Worm (Caenorhabditis elegans) whole organism, late embryonic: Measurements from ENCODE around the gene rpn-7.
A peak's percentile ranks its signal among the peaks of the same experiment; 100 is the strongest.

Experiments
- C38D4.7 ChIP-seq: fragments of 200-800 bp; sonication (Bioruptor generic); optimal IDR thresholded peaks from 2 replicates; lab custom pipeline; 2018; ENCODE audit warnings: mild to moderate bottlenecking, missing genetic modification characterization, moderate library complexity, missing compliant biosample characterization
- F13H6.1 ChIP-seq: sonication (generic microtip); optimal IDR thresholded peaks from 2 replicates; lab custom pipeline; 2016; ENCODE audit warnings: missing genetic modification characterization, missing compliant biosample characterization
- ceh-14 ChIP-seq: sonication (generic microtip); optimal IDR thresholded peaks from 2 replicates; lab custom pipeline; 2016; ENCODE audit warnings: missing genotype, missing genetic modification characterization, missing compliant biosample characterization
- ceh-19 ChIP-seq: fragments of 200-800 bp; sonication (Bioruptor generic); optimal IDR thresholded peaks from 2 replicates; lab custom pipeline; 2018; ENCODE audit warnings: mild to moderate bottlenecking, missing genetic modification characterization, missing compliant biosample characterization
- ceh-2 ChIP-seq: sonication (generic microtip); optimal IDR thresholded peaks from 2 replicates; lab custom pipeline; 2016; ENCODE audit warnings: missing genotype, missing genetic modification characterization, missing compliant biosample characterization
- ceh-22 ChIP-seq: sonication (generic microtip); optimal IDR thresholded peaks from 2 replicates; lab custom pipeline; 2017; ENCODE audit warnings: missing biosample characterization, missing genetic modification characterization
- ceh-31 ChIP-seq: sonication (generic microtip); optimal IDR thresholded peaks from 2 replicates; lab custom pipeline; 2016; ENCODE audit warnings: missing genetic modification characterization, missing compliant biosample characterization
- ceh-34 ChIP-seq: sonication (generic microtip); optimal IDR thresholded peaks from 2 replicates; lab custom pipeline; 2016; ENCODE audit warnings: mild to moderate bottlenecking, missing genetic modification characterization, missing compliant biosample characterization
- ceh-48 ChIP-seq: sonication (generic microtip); optimal IDR thresholded peaks from 2 replicates; lab custom pipeline; 2016; ENCODE audit warnings: missing genetic modification characterization, inconsistent platforms, missing compliant biosample characterization
- ceh-6 ChIP-seq: fragments of 200-800 bp; sonication (Bioruptor generic); optimal IDR thresholded peaks from 2 replicates; lab custom pipeline; 2018; ENCODE audit warnings: mild to moderate bottlenecking, missing genetic modification characterization, missing compliant biosample characterization
- che-1 ChIP-seq: sonication (generic microtip); optimal IDR thresholded peaks from 2 replicates; lab custom pipeline; 2016; ENCODE audit warnings: mild to moderate bottlenecking, missing genetic modification characterization, missing compliant biosample characterization
- dve-1 ChIP-seq: sonication (generic microtip); optimal IDR thresholded peaks from 2 replicates; lab custom pipeline; 2017; ENCODE audit warnings: antibody characterized with exemption, mild to moderate bottlenecking, missing genetic modification characterization, missing compliant biosample characterization
- elt-2 ChIP-seq: sonication (generic microtip); optimal IDR thresholded peaks from 2 replicates; lab custom pipeline; 2016; ENCODE audit warnings: missing genetic modification reagents, missing genetic modification characterization, missing compliant biosample characterization
- eyg-1 ChIP-seq: sonication (generic microtip); optimal IDR thresholded peaks from 2 replicates; lab custom pipeline; 2016; ENCODE audit warnings: missing genotype, missing genetic modification characterization, missing compliant biosample characterization
- gmeb-2 ChIP-seq: sonication (generic microtip); optimal IDR thresholded peaks from 2 replicates; lab custom pipeline; 2016; ENCODE audit warnings: missing genetic modification characterization, inconsistent platforms, missing compliant biosample characterization
- hlh-13 ChIP-seq: fragments of 200-800 bp; sonication (Bioruptor generic); optimal IDR thresholded peaks from 2 replicates; lab custom pipeline; 2018; ENCODE audit warnings: mild to moderate bottlenecking, missing genetic modification characterization, missing compliant biosample characterization
- hlh-30 ChIP-seq: sonication (generic microtip); optimal IDR thresholded peaks from 2 replicates; lab custom pipeline; 2017; ENCODE audit warnings: antibody characterized with exemption, missing genetic modification characterization, missing compliant biosample characterization; ENCODE audit not compliant: insufficient read depth
- lin-11 ChIP-seq: fragments of 200-800 bp; sonication (Bioruptor generic); optimal IDR thresholded peaks from 2 replicates; lab custom pipeline; 2018; ENCODE audit warnings: mild to moderate bottlenecking, missing genetic modification characterization, missing compliant biosample characterization
- mec-3 ChIP-seq: sonication (generic microtip); optimal IDR thresholded peaks from 2 replicates; lab custom pipeline; 2016; ENCODE audit warnings: borderline replicate concordance, missing genetic modification characterization, missing compliant biosample characterization
- nhr-11 ChIP-seq: fragments of 150-350 bp; optimal IDR thresholded peaks from 2 replicates; lab custom pipeline; 2014; ENCODE audit warnings: missing biosample characterization, missing genetic modification characterization
- nhr-232 ChIP-seq: sonication (generic microtip); optimal IDR thresholded peaks from 2 replicates; lab custom pipeline; 2016; ENCODE audit warnings: missing genetic modification characterization, missing compliant biosample characterization
- pag-3 ChIP-seq: sonication (generic microtip); optimal IDR thresholded peaks from 2 replicates; lab custom pipeline; 2016; ENCODE audit warnings: missing compliant biosample characterization, missing genetic modification characterization, borderline replicate concordance
- pax-1 ChIP-seq: fragments of 150-350 bp; optimal IDR thresholded peaks from 2 replicates; lab custom pipeline; 2014; ENCODE audit warnings: missing biosample characterization, missing genetic modification characterization
- pha-2 ChIP-seq: sonication (generic microtip); optimal IDR thresholded peaks from 2 replicates; lab custom pipeline; 2017; ENCODE audit warnings: mild to moderate bottlenecking, missing genetic modification characterization, missing compliant biosample characterization
- pha-4 ChIP-seq: fragments of 150-350 bp; optimal IDR thresholded peaks from 2 replicates; lab custom pipeline; 2018; ENCODE audit warnings: missing biosample characterization, missing genetic modification reagents, missing genetic modification characterization
- pqm-1 ChIP-seq: sonication (generic microtip); optimal IDR thresholded peaks from 2 replicates; lab custom pipeline; 2016; ENCODE audit warnings: missing genetic modification characterization, missing compliant biosample characterization
- pros-1 ChIP-seq: fragments of 150-350 bp; optimal IDR thresholded peaks from 2 replicates; lab custom pipeline; 2014; ENCODE audit warnings: missing biosample characterization, missing genetic modification reagents, missing genetic modification characterization
- sdc-2 ChIP-seq: sonication (generic microtip); optimal IDR thresholded peaks from 2 replicates; lab custom pipeline; 2016; ENCODE audit warnings: missing genotype, missing genetic modification characterization, missing compliant biosample characterization
- sox-2 ChIP-seq: fragments of 200-800 bp; sonication (Bioruptor generic); IDR thresholded peaks from 2 replicates; pipeline ENCODE4 v1.3.6; 2022; ENCODE audit warnings: missing genetic modification reagents, missing genetic modification characterization, missing compliant biosample characterization
- syd-9 ChIP-seq: sonication (generic microtip); optimal IDR thresholded peaks from 2 replicates; lab custom pipeline; 2016; ENCODE audit warnings: mild to moderate bottlenecking, missing genetic modification characterization, moderate library complexity, missing compliant biosample characterization
- tbx-2 ChIP-seq: sonication (generic microtip); optimal IDR thresholded peaks from 2 replicates; lab custom pipeline; 2016; ENCODE audit warnings: missing genetic modification characterization, missing compliant biosample characterization
- ttx-3 ChIP-seq: sonication (generic microtip); optimal IDR thresholded peaks from 2 replicates; lab custom pipeline; 2016; ENCODE audit warnings: missing genetic modification reagents, missing genetic modification characterization, missing compliant biosample characterization
- unc-3 ChIP-seq, 2 experiments: fragments of 200-800 bp in 1 of 2; sonication (Bioruptor generic) in 1 of 2; sonication (generic microtip) in 1 of 2; conservative IDR thresholded peaks in 1 of 2; optimal IDR thresholded peaks in 1 of 2; 2 replicates each; pipeline versions ENCODE4 v1.3.6 to Lab custom; 2016 to 2022; ENCODE audit warnings: missing compliant biosample characterization in 2 of 2, missing genetic modification characterization in 2 of 2, missing genetic modification reagents in 1 of 2
- zip-5 ChIP-seq: sonication (generic microtip); optimal IDR thresholded peaks from 2 replicates; lab custom pipeline; 2016; ENCODE audit warnings: missing genetic modification characterization, missing compliant biosample characterization

The rpn-7 gene

ce11 chrIV:9330755-9331154 is 14.3 kb downstream of the rpn-7 start, which contains the start of gene nspg-7.1:
Gene nspg-7.1, minus strand, starts transcription at chrIV:9330855.
- TF ChIP-seq pha-4 (tag; lab: Kevin White, UChicago) = no peak
- no peak for TF ChIP-seq nhr-11 (tag; lab: Kevin White, UChicago)
- TF ChIP-seq ceh-6 (GFP tag; lab: Kevin White, UChicago) = no peak
- TF ChIP-seq gmeb-2 = no peak
- no peak for TF ChIP-seq hlh-30 (tag; lab: Kevin White, UChicago)
- no peak for TF ChIP-seq hlh-13
- TF ChIP-seq ceh-22 (tag; lab: Kevin White, UChicago) = no peak
- TF ChIP-seq zip-5 (tag; lab: Kevin White, UChicago) = no peak

- no peak for TF ChIP-seq pha-4 (tag; lab: Kevin White, UChicago)
- no peak for TF ChIP-seq hlh-30 (tag; lab: Kevin White, UChicago)
- TF ChIP-seq ceh-48 (tag; lab: Kevin White, UChicago) = no peak
- TF ChIP-seq ttx-3 = no peak
- TF ChIP-seq elt-2 (tag; lab: Kevin White, UChicago) = peak; percentile 49
- no peak for TF ChIP-seq hlh-13
- TF ChIP-seq mec-3 = no peak
These were observed 16.6 kb downstream of the rpn-7 start for ce11 chrIV:9333007-9333406.

DNA sequence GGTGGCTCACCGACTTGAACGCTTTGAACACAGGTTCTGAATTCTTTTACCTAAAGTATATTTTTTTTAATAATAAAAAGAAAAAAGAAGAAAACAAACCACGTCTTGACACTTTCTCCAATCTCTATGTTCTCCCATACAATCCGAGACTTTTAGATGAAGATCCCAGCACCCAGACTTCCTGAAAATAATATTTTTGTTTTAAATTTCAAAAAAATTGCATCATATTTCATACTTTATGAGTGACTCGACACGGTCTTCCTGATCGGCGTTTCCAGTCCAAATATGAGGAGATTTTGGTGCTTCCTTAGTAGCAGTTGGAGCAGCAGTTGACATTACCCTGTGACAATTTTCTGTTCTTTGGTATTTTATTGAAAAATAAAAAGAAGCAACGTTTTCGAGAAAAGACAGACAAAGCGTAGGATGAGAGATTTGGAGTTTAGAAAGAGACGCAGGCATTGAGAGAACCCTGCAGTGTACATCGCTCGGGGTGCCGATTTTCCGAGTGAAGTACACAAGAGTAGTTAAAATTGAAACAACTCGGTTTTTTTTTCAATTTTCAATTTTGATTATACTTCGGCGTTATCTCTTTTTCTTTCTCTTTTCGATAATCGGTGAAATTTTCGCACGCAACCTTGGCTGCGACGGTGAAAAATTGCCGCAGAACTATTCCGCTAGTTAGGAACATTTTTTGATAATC is 19.3 kb downstream of the rpn-7 start, which contains the start of the genes coa-4 and T20D3.14:
Gene coa-4, minus strand, starts transcription at position 51 of the 700 bp plus-strand sequence.
Gene T20D3.14, minus strand, starts transcription at position 358 of the 700 bp plus-strand sequence.
- TF ChIP-seq lin-11 (tag; lab: Kevin White, UChicago) (no peak), unc-3 (GFP tag; conservative IDR thresholded peaks at IDR 0.05; lab: Robert Waterston, UW) (no peak), unc-3 (tag; optimal IDR thresholded peaks at IDR 0.05; lab: Kevin White, UChicago) (no peak), dve-1 (tag; lab: Kevin White, UChicago) (no peak), pros-1 (tag; lab: Kevin White, UChicago) (no peak), ceh-34 (tag; lab: Kevin White, UChicago) (no peak), che-1 (tag; lab: Kevin White, UChicago) (no peak), ceh-22 (tag; lab: Kevin White, UChicago) (no peak), eyg-1 (tag; lab: Kevin White, UChicago) (no peak), pax-1 (tag; lab: Kevin White, UChicago) (no peak), sox-2 (GFP tag; lab: Robert Waterston, UW) (no peak), ceh-31 (tag; lab: Kevin White, UChicago) (no peak), C38D4.7 (GFP tag; lab: Kevin White, UChicago) (no peak), pag-3 (tag; lab: Kevin White, UChicago) (no peak), sdc-2 (tag; lab: Kevin White, UChicago) (no peak), ceh-14 (tag; lab: Kevin White, UChicago) (no peak), syd-9 (tag; lab: Kevin White, UChicago) (no peak), nhr-232 (tag; lab: Kevin White, UChicago) (no peak), F13H6.1 (tag; lab: Kevin White, UChicago) (no peak)

DNA sequence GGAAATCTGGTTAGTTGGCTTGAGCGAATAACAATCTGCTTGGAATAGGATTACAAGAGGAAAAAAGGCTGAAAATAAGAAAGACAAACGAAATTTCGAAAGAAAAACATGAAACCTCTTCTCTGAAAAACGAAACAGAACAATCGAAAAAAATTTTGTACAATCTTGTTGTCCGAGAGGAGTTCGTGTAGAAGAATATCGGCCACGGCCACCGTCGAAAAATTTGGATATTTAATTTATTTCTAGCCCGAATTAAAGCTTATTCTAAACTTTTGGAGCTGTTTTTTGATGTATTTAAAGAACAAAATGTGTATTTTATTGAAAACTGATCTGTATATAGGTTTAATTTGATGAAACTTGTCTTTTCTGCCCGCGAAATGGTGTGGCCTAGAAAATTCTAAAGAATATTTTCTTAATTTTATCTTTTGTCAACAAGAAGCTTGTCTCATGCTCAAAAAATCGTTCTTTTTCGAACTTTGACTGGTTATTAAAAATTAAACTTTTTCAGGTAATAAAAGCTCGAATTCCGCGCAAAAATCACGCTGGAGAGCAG is 20.2 kb downstream of the rpn-7 start, which contains the start of gene T20D3.5:
Gene T20D3.5, plus strand, starts transcription at position 503 of the 553 bp plus-strand sequence.
- TF ChIP-seq ceh-2 (tag; lab: Kevin White, UChicago) (peak; percentile 7), tbx-2 (peak; percentile 7), eyg-1 (tag; lab: Kevin White, UChicago) (no peak)

ce11 chrIV:9339205-9339604 is 22.8 kb downstream of the rpn-7 start, which contains the start of gene T20D3.6:
Gene T20D3.6, minus strand, starts transcription at chrIV:9339305.
- TF ChIP-seq pha-2 (no peak), ceh-48 (tag; lab: Kevin White, UChicago) (no peak), ceh-19 (GFP tag; lab: Kevin White, UChicago) (no peak), pqm-1 (tag; lab: Kevin White, UChicago) (no peak), gmeb-2 (no peak), zip-5 (tag; lab: Kevin White, UChicago) (no peak)
